Worm (Caenorhabditis elegans) whole organism, L4 larva: ENCODE measurements around the gene C25F9.11.

Experiments used
- F26F4.8 ChIP-seq: fragments of 200-800 bp; sonication (Bioruptor generic); conservative IDR thresholded peaks from 2 replicates; pipeline ENCODE4 v1.3.6; 2022; ENCODE audit warnings: missing genetic modification characterization, missing compliant biosample characterization
- T26A8.4 ChIP-seq: fragments of 200-800 bp; sonication (Bioruptor generic); IDR thresholded peaks from 2 replicates; pipeline ENCODE4 v1.3.6; 2022; ENCODE audit warnings: missing genetic modification characterization, missing compliant biosample characterization
- Y48G9A.11 ChIP-seq: fragments of 200-800 bp; sonication (Bioruptor generic); IDR thresholded peaks from 2 replicates; pipeline ENCODE4 v1.3.6; 2022; ENCODE audit warnings: missing genetic modification reagents, missing genetic modification characterization, missing compliant biosample characterization
- Y5F2A.4 ChIP-seq: fragments of 200-800 bp; sonication (Bioruptor generic); optimal IDR thresholded peaks from 2 replicates; lab custom pipeline; 2018; ENCODE audit warnings: mild to moderate bottlenecking, missing genetic modification characterization, missing compliant biosample characterization
- Y75B8A.6 ChIP-seq: fragments of 200-800 bp; sonication (Bioruptor generic); IDR thresholded peaks from 2 replicates; pipeline ENCODE4 v1.3.6; 2022; ENCODE audit warnings: missing genetic modification reagents, missing genetic modification characterization, missing compliant biosample characterization
- ZK546.5 ChIP-seq, 2 experiments: sonication (generic microtip); optimal IDR thresholded peaks; 2 replicates each; lab custom pipeline; 2017; ENCODE audit warnings: missing biosample characterization in 2 of 2, missing genetic modification characterization in 2 of 2
- aha-1 ChIP-seq: fragments of 150-350 bp; peaks from one replicate; lab custom pipeline; 2014; ENCODE audit warnings: missing biosample characterization, missing genetic modification characterization
- arid-1 ChIP-seq: fragments of 200-800 bp; sonication (Bioruptor generic); conservative IDR thresholded peaks from 2 replicates; pipeline ENCODE4 v1.3.6; 2022; ENCODE audit warnings: missing genetic modification reagents, missing genetic modification characterization, missing compliant biosample characterization
- ceh-28 ChIP-seq: fragments of 150-350 bp; optimal IDR thresholded peaks from 2 replicates; lab custom pipeline; 2014; ENCODE audit warnings: missing biosample characterization, missing genetic modification reagents, missing genetic modification characterization
- daf-12 ChIP-seq: fragments of 150-350 bp; optimal IDR thresholded peaks from 2 replicates; lab custom pipeline; 2014; ENCODE audit warnings: missing biosample characterization, missing genetic modification reagents, missing genetic modification characterization
- daf-19 ChIP-seq: fragments of 200-800 bp; sonication (Bioruptor generic); conservative IDR thresholded peaks from 2 replicates; pipeline ENCODE4 v1.3.6; 2022; ENCODE audit warnings: missing genetic modification characterization, missing compliant biosample characterization
- daf-8 ChIP-seq: fragments of 200-800 bp; sonication (Bioruptor generic); IDR thresholded peaks from 2 replicates; pipeline ENCODE4 v1.3.6; 2022; ENCODE audit warnings: missing genetic modification characterization, missing compliant biosample characterization
- dve-1 ChIP-seq: sonication (generic microtip); optimal IDR thresholded peaks from 2 replicates; lab custom pipeline; 2017; ENCODE audit warnings: antibody characterized with exemption, mild to moderate bottlenecking, missing genetic modification characterization, missing compliant biosample characterization; ENCODE audit not compliant: insufficient read depth
- egl-27 ChIP-seq: sonication (generic microtip); optimal IDR thresholded peaks from 3 replicates; lab custom pipeline; 2017; ENCODE audit warnings: missing biosample characterization, missing genetic modification reagents, missing genetic modification characterization
- fkh-10 ChIP-seq: fragments of 150-350 bp; optimal IDR thresholded peaks from 2 replicates; lab custom pipeline; 2014; ENCODE audit warnings: missing biosample characterization, missing genetic modification reagents, missing genetic modification characterization
- hlh-11 ChIP-seq: fragments of 200-800 bp; sonication (Bioruptor generic); optimal IDR thresholded peaks from 2 replicates; lab custom pipeline; 2018; ENCODE audit warnings: mild to moderate bottlenecking, missing genetic modification characterization, missing compliant biosample characterization
- hmg-1.1 ChIP-seq: fragments of 200-800 bp; sonication (Bioruptor generic); IDR thresholded peaks from 2 replicates; pipeline ENCODE4 v1.3.6; 2022; ENCODE audit warnings: missing genetic modification reagents, missing genetic modification characterization, missing compliant biosample characterization
- jun-1 ChIP-seq: fragments of 150-350 bp; optimal IDR thresholded peaks from 2 replicates; lab custom pipeline; 2014; ENCODE audit warnings: missing biosample characterization, missing genetic modification reagents, missing genetic modification characterization
- lim-7 ChIP-seq: fragments of 200-800 bp; sonication (Bioruptor generic); IDR thresholded peaks from 2 replicates; pipeline ENCODE4 v1.3.6; 2022; ENCODE audit warnings: missing genetic modification characterization, missing compliant biosample characterization
- lin-38 ChIP-seq: fragments of 200-800 bp; sonication (Bioruptor generic); IDR thresholded peaks from 2 replicates; pipeline ENCODE4 v1.3.6; 2022; ENCODE audit warnings: missing genetic modification reagents, missing genetic modification characterization, missing compliant biosample characterization
- lsy-2 ChIP-seq, 2 experiments: fragments of 150-350 bp in 1 of 2; sonication (generic microtip) in 1 of 2; optimal IDR thresholded peaks; 2 replicates each; lab custom pipeline; 2014 to 2017; ENCODE audit warnings: missing biosample characterization in 2 of 2, missing genetic modification characterization in 2 of 2
- madf-9 ChIP-seq: fragments of 200-800 bp; sonication (Bioruptor generic); conservative IDR thresholded peaks from 2 replicates; pipeline ENCODE4 v1.3.6; 2022; ENCODE audit warnings: missing genetic modification reagents, missing genetic modification characterization, missing compliant biosample characterization
- mep-1 ChIP-seq: fragments of 150-350 bp; sonication (generic microtip); optimal IDR thresholded peaks from 3 replicates; lab custom pipeline; 2014; ENCODE audit warnings: missing biosample characterization, missing genetic modification characterization
- mxl-2 ChIP-seq: fragments of 200-800 bp; sonication (Bioruptor generic); conservative IDR thresholded peaks from 2 replicates; pipeline ENCODE4 v1.3.6; 2022; ENCODE audit warnings: missing genetic modification reagents, missing genetic modification characterization, missing compliant biosample characterization
- mxl-3 ChIP-seq: fragments of 200-800 bp; sonication (Bioruptor generic); optimal IDR thresholded peaks from 2 replicates; lab custom pipeline; 2018; ENCODE audit warnings: mild to moderate bottlenecking, missing genetic modification characterization, missing compliant biosample characterization
- nhr-237 ChIP-seq: sonication (generic microtip); optimal IDR thresholded peaks from 2 replicates; lab custom pipeline; 2017; ENCODE audit warnings: missing biosample characterization, missing genetic modification characterization
- php-3 ChIP-seq: fragments of 200-800 bp; sonication (Bioruptor generic); IDR thresholded peaks from 2 replicates; pipeline ENCODE4 v1.3.6; 2022; ENCODE audit warnings: missing genetic modification reagents, missing genetic modification characterization, missing compliant biosample characterization
- pqm-1 ChIP-seq: sonication (generic microtip); optimal IDR thresholded peaks from 2 replicates; lab custom pipeline; 2017; ENCODE audit warnings: missing biosample characterization, missing genetic modification characterization
- snpc-1.2 ChIP-seq: fragments of 200-800 bp; sonication (Bioruptor generic); IDR thresholded peaks from 2 replicates; pipeline ENCODE4 v1.3.6; 2022; ENCODE audit warnings: missing genetic modification reagents, missing genetic modification characterization, missing compliant biosample characterization
- tag-97 ChIP-seq: fragments of 200-800 bp; sonication (Bioruptor generic); IDR thresholded peaks from 2 replicates; pipeline ENCODE4 v1.3.6; 2022; ENCODE audit warnings: missing genetic modification characterization, missing compliant biosample characterization
- unc-130 ChIP-seq: sonication (generic microtip); optimal IDR thresholded peaks from 2 replicates; lab custom pipeline; 2016; ENCODE audit warnings: missing genetic modification reagents, missing genetic modification characterization, missing compliant biosample characterization
- unc-39 ChIP-seq: sonication (generic microtip); optimal IDR thresholded peaks from 2 replicates; lab custom pipeline; 2017; ENCODE audit warnings: missing biosample characterization, missing genetic modification characterization
- unc-62 ChIP-seq, 3 experiments: fragments of 150-350 bp in 1 of 3; sonication (generic microtip); optimal IDR thresholded peaks in 2 of 3; peaks in 1 of 3; 1 replicate in 1 of 3; 2 replicates in 2 of 3; lab custom pipeline; 2014 to 2017; ENCODE audit warnings: missing biosample characterization in 3 of 3, missing genetic modification characterization in 3 of 3, missing genetic modification reagents in 3 of 3, missing genotype in 1 of 3
- zfp-3 ChIP-seq: fragments of 200-800 bp; sonication (Bioruptor generic); conservative IDR thresholded peaks from 2 replicates; pipeline ENCODE4 v1.3.6; 2022; ENCODE audit warnings: missing genetic modification reagents, missing genetic modification characterization, missing compliant biosample characterization
- zip-2 ChIP-seq: fragments of 150-350 bp; optimal IDR thresholded peaks from 2 replicates; lab custom pipeline; 2014; ENCODE audit warnings: missing biosample characterization, missing genetic modification characterization

The C25F9.11 gene

DNA sequence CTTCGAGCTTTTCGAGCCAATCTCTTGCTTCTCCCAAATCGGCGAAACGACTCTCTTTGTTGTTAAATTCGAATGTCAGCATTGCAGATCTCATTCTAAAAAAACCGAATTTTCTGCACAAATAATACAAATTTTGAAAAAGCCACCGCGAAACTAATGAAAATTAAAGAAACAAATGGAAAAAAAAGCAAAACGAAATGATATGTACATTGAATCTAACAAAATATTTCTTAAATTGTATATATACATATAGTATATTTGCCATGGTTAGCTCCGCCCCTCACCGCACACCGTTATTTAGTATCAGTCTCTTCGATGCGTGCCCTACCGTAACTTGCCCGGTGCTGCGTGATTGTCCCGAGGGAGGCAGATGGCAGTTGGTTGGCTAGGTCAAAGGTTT is 32.3 kb downstream of the C25F9.11 start, which contains the start of gene srw-86 (continued):
- TF ChIP-seq daf-12 (tag; lab: Kevin White, UChicago), result no peak

DNA sequence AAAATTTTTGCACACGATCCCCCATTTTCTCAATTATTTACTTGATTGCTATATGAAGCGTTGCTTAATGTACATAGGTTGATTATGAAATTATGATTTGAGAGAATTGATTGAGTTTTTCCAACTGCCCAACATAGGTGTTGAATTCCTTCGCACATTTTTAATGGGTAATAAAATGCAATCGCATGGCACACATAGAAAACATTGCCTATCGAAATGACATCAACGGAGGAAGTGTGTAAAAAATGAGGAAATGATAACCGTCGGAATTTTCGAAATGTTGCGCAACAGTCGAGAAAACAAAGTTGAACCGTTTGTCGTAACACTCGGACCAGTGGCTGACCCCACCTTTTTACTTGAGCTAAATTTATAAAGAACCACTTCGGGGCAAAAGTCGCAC is 33.6 kb downstream of the C25F9.11 start:
- TF ChIP-seq php-3 (GFP tag; lab: Robert Waterston, UW) (peak; percentile 92), zip-2 (tag; lab: Kevin White, UChicago) (peak; percentile 3)

ce11 chrV:19398882-19399281 is 34.0 kb downstream of the C25F9.11 start, which contains the start of gene C25F9.13:
TSS of gene C25F9.13 (minus strand) at chrV:19398982.
- TF ChIP-seq madf-9 (GFP tag; lab: Robert Waterston, UW), result no peak
- no peak for TF ChIP-seq daf-19 (GFP tag; lab: Robert Waterston, UW)
- no peak for TF ChIP-seq egl-27 (tag; lab: Kevin White, UChicago)
- no peak for TF ChIP-seq mep-1
- TF ChIP-seq ZK546.5 (tag; optimal IDR thresholded peaks at IDR 0.05; lab: Kevin White, UChicago), result no peak
- TF ChIP-seq lim-7 (GFP tag; lab: Robert Waterston, UW), result no peak

- no peak for TF ChIP-seq nhr-237 (tag; lab: Kevin White, UChicago)
- no peak for TF ChIP-seq lim-7 (GFP tag; lab: Robert Waterston, UW)
- no peak for TF ChIP-seq unc-39 (tag; lab: Kevin White, UChicago)
- no peak for TF ChIP-seq pqm-1 (tag; lab: Kevin White, UChicago)
- TF ChIP-seq F26F4.8 (GFP tag; lab: Robert Waterston, UW), result no peak
- no peak for TF ChIP-seq egl-27 (tag; lab: Kevin White, UChicago)
- no peak for TF ChIP-seq Y5F2A.4
- no peak for TF ChIP-seq zfp-3 (GFP tag; lab: Robert Waterston, UW)
- TF ChIP-seq Y48G9A.11, result no peak
- no peak for TF ChIP-seq fkh-10
- TF ChIP-seq T26A8.4 (GFP tag; lab: Robert Waterston, UW), result no peak
- no peak for TF ChIP-seq arid-1
- TF ChIP-seq hmg-1.1, result no peak
- TF ChIP-seq daf-12 (tag; lab: Kevin White, UChicago), result no peak
- no peak for TF ChIP-seq ZK546.5 (tag; optimal IDR thresholded peaks at IDR 0.05; lab: Kevin White, UChicago)
- no peak for TF ChIP-seq snpc-1.2
Observed at ce11 chrV:19398396-19398795, 34.5 kb downstream of the C25F9.11 start.

- TF ChIP-seq Y75B8A.6 (GFP tag; lab: Robert Waterston, UW), result no peak
- TF ChIP-seq lin-38 (GFP tag; lab: Robert Waterston, UW), result 0 out of 2 replicates have a peak, but pooled peaks have one; percentile 34
- peak in 1 of 2 experiments; percentile 62 for TF ChIP-seq unc-62 (GFP tag; optimal IDR thresholded peaks at IDR 0.05 in 1 of 2; lab: Kevin White, UChicago)
- TF ChIP-seq unc-62 (tag; optimal IDR thresholded peaks at IDR 0.05; lab: Kevin White, UChicago), result no peak
- TF ChIP-seq ceh-28, result no peak
Observed at ce11 chrV:19396576-19397313, 36.1 kb downstream of the C25F9.11 start.

DNA sequence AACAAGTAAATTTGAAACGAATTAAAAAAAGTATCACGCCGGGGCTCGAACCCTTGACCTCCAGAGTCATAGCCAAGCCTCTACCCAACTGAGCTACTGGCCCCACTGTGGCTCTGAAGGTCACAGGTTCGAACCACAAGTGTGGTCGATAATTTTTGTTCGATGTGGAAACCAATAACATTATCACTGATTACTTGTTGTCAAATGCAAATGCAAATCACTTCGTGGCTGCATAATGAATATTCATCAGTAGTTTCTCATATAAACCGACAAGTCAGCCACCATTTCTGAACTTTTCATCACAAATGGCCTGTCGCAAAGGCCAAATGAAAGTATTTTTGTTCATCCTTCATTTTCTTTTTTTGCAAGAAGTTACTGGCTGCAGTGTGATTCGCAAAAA is 38.1 kb downstream of the C25F9.11 start, which contains the start of gene C25F9.8:
C25F9.8 (plus strand) TSS at position 301 of the 400 bp plus-strand sequence.
- TF ChIP-seq aha-1 (tag; lab: Kevin White, UChicago) (no peak), pqm-1 (tag; lab: Kevin White, UChicago) (no peak), tag-97 (GFP tag; lab: Robert Waterston, UW) (no peak), lsy-2 (tag; optimal IDR thresholded peaks at IDR 0.05; lab: Kevin White, UChicago) (no peak), snpc-1.2 (no peak), hmg-1.1 (no peak), mxl-3 (GFP tag; lab: Kevin White, UChicago) (no peak), unc-130 (GFP tag; lab: Kevin White, UChicago) (no peak), hlh-11 (tag; lab: Kevin White, UChicago) (no peak), dve-1 (tag; lab: Kevin White, UChicago) (no peak), mxl-2 (GFP tag; lab: Robert Waterston, UW) (no peak), jun-1 (tag; lab: Kevin White, UChicago) (no peak), daf-8 (no peak)
